Fruit fly (Drosophila melanogaster) whole organism, embryonic: ENCODE measurements around the gene Set2.

ENCODE experiments used
- B-H1 ChIP-seq: fragments of 200-800 bp; sonication (Bioruptor generic); IDR thresholded peaks from 3 replicates; pipeline ENCODE4 v1.3.6; 2022; ENCODE audit warnings: missing biosample characterization, missing genetic modification characterization
- B-H2 ChIP-seq: fragments of 200-800 bp; sonication (Bioruptor generic); optimal IDR thresholded peaks from 2 replicates; lab custom pipeline; 2018; ENCODE audit warnings: missing biosample characterization, mild to moderate bottlenecking, missing genetic modification characterization
- Bgb ChIP-seq: fragments of 200-800 bp; sonication (Bioruptor generic); IDR thresholded peaks from 2 replicates; pipeline ENCODE4 v1.3.6; 2022; ENCODE audit warnings: missing biosample characterization, missing genetic modification characterization; ENCODE audit not compliant: partially characterized antibody
- Bteb2 ChIP-seq: fragments of 200-800 bp; sonication (Bioruptor generic); optimal IDR thresholded peaks from 2 replicates; lab custom pipeline; 2016; ENCODE audit warnings: missing biosample characterization, missing genetic modification characterization
- CG10209 ChIP-seq: fragments of 200-800 bp; sonication (Bioruptor generic); optimal IDR thresholded peaks from 3 replicates; lab custom pipeline; 2017; ENCODE audit warnings: missing biosample characterization, mild to moderate bottlenecking, missing genetic modification characterization, missing genetic modification reagents
- CG10654 ChIP-seq: fragments of 200-800 bp; sonication (Bioruptor generic); optimal IDR thresholded peaks from 2 replicates; lab custom pipeline; 2016; ENCODE audit warnings: missing biosample characterization, missing genetic modification characterization
- CG10959 ChIP-seq: fragments of 200-800 bp; sonication (Bioruptor generic); IDR thresholded peaks from 2 replicates; pipeline ENCODE4 v1.3.6; 2022; ENCODE audit warnings: missing biosample characterization, missing genetic modification characterization
- CG11560 ChIP-seq: fragments of 200-800 bp; sonication (Bioruptor generic); IDR thresholded peaks from 3 replicates; pipeline ENCODE4 v1.3.6; 2022; ENCODE audit warnings: missing biosample characterization, missing genetic modification characterization
- CG11696 ChIP-seq: fragments of 200-800 bp; sonication (Bioruptor generic); IDR thresholded peaks from 2 replicates; pipeline ENCODE4 v1.3.6; 2022; ENCODE audit warnings: missing biosample characterization, missing genetic modification characterization
- CG12391 ChIP-seq: fragments of 200-800 bp; sonication (Bioruptor generic); optimal IDR thresholded peaks from 3 replicates; lab custom pipeline; 2018; ENCODE audit warnings: missing biosample characterization, mild to moderate bottlenecking, missing genetic modification characterization, moderate library complexity
- CG12744 ChIP-seq: fragments of 200-800 bp; sonication (Bioruptor generic); optimal IDR thresholded peaks from 2 replicates; lab custom pipeline; 2016; ENCODE audit warnings: missing biosample characterization, missing genetic modification characterization
- CG13287 ChIP-seq: fragments of 200-800 bp; sonication (Bioruptor generic); IDR thresholded peaks from 2 replicates; pipeline ENCODE4 v1.3.6; 2022; ENCODE audit warnings: missing biosample characterization, missing genetic modification characterization; ENCODE audit not compliant: partially characterized antibody
- CG13296 ChIP-seq: fragments of 200-800 bp; sonication (Bioruptor generic); optimal IDR thresholded peaks from 3 replicates; lab custom pipeline; 2018; ENCODE audit warnings: missing biosample characterization, mild to moderate bottlenecking, missing genetic modification characterization
- CG14050 ChIP-seq: fragments of 200-800 bp; sonication (Bioruptor generic); IDR thresholded peaks from 3 replicates; pipeline ENCODE4 v1.3.6; 2022; ENCODE audit warnings: missing biosample characterization, missing genetic modification characterization
- CG14710 ChIP-seq: fragments of 200-800 bp; sonication (Bioruptor generic); optimal IDR thresholded peaks from 3 replicates; lab custom pipeline; 2019; ENCODE audit warnings: missing biosample characterization, mild to moderate bottlenecking, missing genetic modification characterization, moderate library complexity
- CG17186 ChIP-seq: fragments of 200-800 bp; sonication (Bioruptor generic); optimal IDR thresholded peaks from 3 replicates; lab custom pipeline; 2017; ENCODE audit warnings: missing biosample characterization, missing genetic modification reagents, missing genetic modification characterization
- CG17568 ChIP-seq: fragments of 200-800 bp; sonication (Bioruptor generic); optimal IDR thresholded peaks from 2 replicates; lab custom pipeline; 2018; ENCODE audit warnings: missing biosample characterization, mild to moderate bottlenecking, missing genetic modification characterization, moderate library complexity
- CG30431 ChIP-seq: fragments of 200-800 bp; sonication (Bioruptor generic); optimal IDR thresholded peaks from 2 replicates; lab custom pipeline; 2017; ENCODE audit warnings: missing biosample characterization, missing genetic modification characterization
- CG4360 ChIP-seq: fragments of 200-800 bp; sonication (Bioruptor generic); IDR thresholded peaks from 2 replicates; pipeline ENCODE4 v1.3.6; 2022; ENCODE audit warnings: missing biosample characterization, missing genetic modification characterization
- CG8924 ChIP-seq: fragments of 200-800 bp; optimal IDR thresholded peaks from 3 replicates; lab custom pipeline; 2019; ENCODE audit warnings: missing biosample characterization, mild to moderate bottlenecking, missing genetic modification characterization, moderate library complexity
- CG9817 ChIP-seq: fragments of 200-800 bp; sonication (Bioruptor generic); optimal IDR thresholded peaks from 2 replicates; lab custom pipeline; 2018; ENCODE audit warnings: missing biosample characterization, mild to moderate bottlenecking, missing genetic modification characterization, moderate library complexity
- Dp ChIP-seq: fragments of 200-800 bp; sonication (Bioruptor generic); optimal IDR thresholded peaks from 2 replicates; lab custom pipeline; 2018; ENCODE audit warnings: missing biosample characterization, mild to moderate bottlenecking, missing genetic modification characterization, moderate library complexity
- Hsf ChIP-seq: fragments of 200-800 bp; sonication (Bioruptor generic); optimal IDR thresholded peaks from 3 replicates; lab custom pipeline; 2016; ENCODE audit warnings: missing biosample characterization, missing genetic modification characterization
- NK7.1 ChIP-seq: fragments of 200-800 bp; sonication (Bioruptor generic); optimal IDR thresholded peaks from 3 replicates; lab custom pipeline; 2016; ENCODE audit warnings: missing biosample characterization, missing genetic modification characterization
- Optix ChIP-seq: fragments of 200-800 bp; sonication (Bioruptor generic); IDR thresholded peaks from 3 replicates; pipeline ENCODE4 v1.3.6; 2022; ENCODE audit warnings: missing biosample characterization, missing genetic modification characterization
- Six4 ChIP-seq: fragments of 200-800 bp; sonication (Bioruptor generic); optimal IDR thresholded peaks from 2 replicates; lab custom pipeline; 2016; ENCODE audit warnings: missing biosample characterization, missing genetic modification characterization
- TFAM ChIP-seq: fragments of 200-800 bp; sonication (Bioruptor generic); optimal IDR thresholded peaks from 2 replicates; lab custom pipeline; 2017; ENCODE audit warnings: missing biosample characterization, missing genetic modification characterization, inconsistent platforms
- Xrp1 ChIP-seq: fragments of 200-800 bp; sonication (Bioruptor generic); IDR thresholded peaks from 2 replicates; pipeline ENCODE4 v1.3.6; 2022; ENCODE audit warnings: missing biosample characterization, missing genetic modification characterization
- YL-1 ChIP-seq: fragments of 200-800 bp; sonication (Bioruptor generic); optimal IDR thresholded peaks from 3 replicates; lab custom pipeline; 2017; ENCODE audit warnings: missing biosample characterization, mild to moderate bottlenecking, missing genetic modification characterization
- bab2 ChIP-seq: fragments of 200-800 bp; sonication (Bioruptor generic); optimal IDR thresholded peaks from 2 replicates; lab custom pipeline; 2016; ENCODE audit warnings: missing biosample characterization, missing genetic modification characterization
- bbx ChIP-seq: fragments of 200-800 bp; sonication (Bioruptor generic); IDR thresholded peaks from 2 replicates; pipeline ENCODE4 v1.3.6; 2022; ENCODE audit warnings: missing biosample characterization, missing genetic modification characterization; ENCODE audit not compliant: partially characterized antibody
- chinmo ChIP-seq: fragments of 200-800 bp; sonication (Bioruptor generic); IDR thresholded peaks from 4 replicates; pipeline ENCODE4 v1.3.6; 2022; ENCODE audit warnings: missing biosample characterization, missing genetic modification characterization; ENCODE audit not compliant: partially characterized antibody
- corto ChIP-seq: fragments of 200-800 bp; sonication (Bioruptor generic); optimal IDR thresholded peaks from 2 replicates; lab custom pipeline; 2016; ENCODE audit warnings: missing biosample characterization, mild to moderate bottlenecking, missing genetic modification characterization, moderate library complexity
- crol ChIP-seq: fragments of 200-800 bp; sonication (Bioruptor generic); IDR thresholded peaks from 2 replicates; pipeline ENCODE4 v1.3.6; 2022; ENCODE audit warnings: missing biosample characterization, missing genetic modification characterization
- dm ChIP-seq: fragments of 200-800 bp; sonication (Bioruptor generic); optimal IDR thresholded peaks from 3 replicates; lab custom pipeline; 2016; ENCODE audit warnings: missing biosample characterization, missing genetic modification characterization
- eve ChIP-seq, 2 experiments: fragments of >200 bp; optimal IDR thresholded peaks; 2 replicates each; lab custom pipeline; 2017; ENCODE audit warnings: missing biosample characterization in 2 of 2, missing genetic modification characterization in 2 of 2
- fd102C ChIP-seq: fragments of 200-800 bp; sonication (Bioruptor generic); optimal IDR thresholded peaks from 2 replicates; lab custom pipeline; 2018; ENCODE audit warnings: missing biosample characterization, mild to moderate bottlenecking, missing genetic modification characterization, moderate library complexity
- klu ChIP-seq: fragments of 200-800 bp; sonication (Bioruptor generic); IDR thresholded peaks from 2 replicates; pipeline ENCODE4 v1.3.6; 2022; ENCODE audit warnings: missing biosample characterization, missing genetic modification characterization
- knrl ChIP-seq: fragments of 200-800 bp; sonication (Bioruptor generic); IDR thresholded peaks from 3 replicates; pipeline ENCODE4 v1.3.6; 2022; ENCODE audit warnings: missing biosample characterization, missing genetic modification characterization; ENCODE audit not compliant: partially characterized antibody
- lilli ChIP-seq: fragments of 200-800 bp; sonication (Bioruptor generic); optimal IDR thresholded peaks from 3 replicates; lab custom pipeline; 2016; ENCODE audit warnings: missing biosample characterization, missing genetic modification characterization
- oc ChIP-seq: fragments of 200-800 bp; sonication (Bioruptor generic); optimal IDR thresholded peaks from 2 replicates; lab custom pipeline; 2018; ENCODE audit warnings: missing biosample characterization, mild to moderate bottlenecking, missing genetic modification characterization, moderate library complexity
- odd ChIP-seq: fragments of 200-800 bp; sonication (Bioruptor generic); optimal IDR thresholded peaks from 2 replicates; lab custom pipeline; 2017; ENCODE audit warnings: missing biosample characterization, mild to moderate bottlenecking, missing genetic modification characterization
- org-1 ChIP-seq: fragments of 200-800 bp; sonication (Bioruptor generic); optimal IDR thresholded peaks from 2 replicates; lab custom pipeline; 2017; ENCODE audit warnings: missing biosample characterization, missing genetic modification characterization
- pita ChIP-seq: fragments of 200-800 bp; sonication (Bioruptor generic); optimal IDR thresholded peaks from 2 replicates; lab custom pipeline; 2017; ENCODE audit warnings: missing biosample characterization, mild to moderate bottlenecking, missing genetic modification characterization
- run ChIP-seq: fragments of 200-800 bp; sonication (Bioruptor generic); optimal IDR thresholded peaks from 3 replicates; lab custom pipeline; 2018; ENCODE audit warnings: missing biosample characterization, mild to moderate bottlenecking, missing genetic modification characterization
- sisA ChIP-seq: fragments of 200-800 bp; sonication (Bioruptor generic); IDR thresholded peaks from 2 replicates; pipeline ENCODE4 v1.3.6; 2022; ENCODE audit warnings: missing biosample characterization, missing genetic modification characterization
- sna ChIP-seq: fragments of 200-800 bp; sonication (Bioruptor generic); IDR thresholded peaks from 2 replicates; pipeline ENCODE4 v1.3.6; 2022; ENCODE audit warnings: missing biosample characterization, missing genetic modification characterization; ENCODE audit not compliant: partially characterized antibody
- vvl ChIP-seq: fragments of 200-800 bp; sonication (Bioruptor generic); IDR thresholded peaks from 2 replicates; pipeline ENCODE4 v1.3.6; 2022; ENCODE audit warnings: missing biosample characterization, missing genetic modification characterization
- wor ChIP-seq: fragments of 200-800 bp; sonication (Bioruptor generic); IDR thresholded peaks from 2 replicates; pipeline ENCODE4 v1.3.6; 2022; ENCODE audit warnings: missing biosample characterization, missing genetic modification characterization

Set2 gene

DNA sequence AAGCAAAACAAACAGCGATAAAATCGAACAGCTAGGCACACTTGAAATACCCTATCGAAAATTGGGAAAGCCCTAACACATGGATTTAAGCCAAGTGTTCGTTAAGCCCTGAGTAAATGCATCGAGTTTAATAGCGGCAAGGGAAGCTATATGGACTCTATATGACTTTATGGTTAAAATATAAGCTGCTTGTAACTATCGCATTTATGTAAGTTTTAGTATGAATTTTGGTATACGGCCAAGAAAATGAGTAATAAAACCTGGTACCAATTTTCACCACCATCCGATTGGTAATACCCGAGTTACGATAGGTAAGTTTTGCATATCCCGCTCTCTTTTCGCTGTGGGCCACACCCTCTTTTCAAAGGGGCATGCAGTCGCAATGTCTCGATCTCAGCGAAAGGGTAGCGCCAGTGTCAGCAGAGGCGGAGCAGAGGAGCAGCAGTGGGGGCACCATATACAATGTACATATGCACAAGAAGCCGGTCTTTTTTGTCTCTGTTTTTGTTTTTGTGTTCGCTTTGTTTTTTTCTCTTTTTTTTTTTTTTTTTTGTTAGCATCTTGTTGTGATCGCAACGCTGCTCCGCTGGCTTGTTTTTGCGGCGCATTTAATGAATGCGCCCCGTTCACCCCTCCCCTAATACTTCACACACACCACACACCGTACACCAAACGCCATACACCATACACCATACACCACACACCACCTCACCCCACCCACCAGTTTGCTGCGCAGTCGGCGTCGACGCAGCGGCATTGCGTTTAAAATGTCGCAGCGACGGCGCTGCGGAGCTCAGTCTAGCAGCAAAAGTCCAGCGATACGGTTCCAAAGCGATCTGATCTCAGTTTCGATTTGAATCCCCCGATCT, 8.8 kb upstream of the Set2 start, which contains the start of gene GstT4 (continued):
- TF ChIP-seq CG12744 (GFP tag; lab: Kevin White, UChicago) (peak; percentile 28), CG12391 (tag; lab: Kevin White, UChicago) (no peak), bbx (GFP tag; lab: Robert Waterston, UW) (peak; percentile 30; the same call in 1 of the 2 replicates), TFAM (GFP tag; lab: Kevin White, UChicago) (no peak), CG11696 (GFP tag; lab: Robert Waterston, UW) (no peak), B-H2 (GFP tag; lab: Kevin White, UChicago) (no peak), org-1 (GFP tag; lab: Kevin White, UChicago) (peak; percentile 53), run (no peak), dm (GFP tag; lab: Kevin White, UChicago) (peak; percentile 37), CG10959 (GFP tag; lab: Robert Waterston, UW) (no peak), eve (GFP tag; optimal IDR thresholded peaks at IDR 0.05; lab: Kevin White, UChicago) (no peak), sna (GFP tag; lab: Robert Waterston, UW) (no peak), bab2 (GFP tag; lab: Kevin White, UChicago) (peak; percentile 0), Six4 (GFP tag; lab: Kevin White, UChicago) (no peak), Bteb2 (GFP tag; lab: Kevin White, UChicago) (no peak), CG30431 (GFP tag; lab: Kevin White, UChicago) (peak; percentile 3), fd102C (no peak), pita (no peak), CG17568 (GFP tag; lab: Kevin White, UChicago) (no peak), CG14050 (GFP tag; lab: Robert Waterston, UW) (peak; percentile 41; the same call in 2 of the 3 replicates), NK7.1 (GFP tag; lab: Kevin White, UChicago) (no peak), YL-1 (no peak), B-H1 (GFP tag; lab: Robert Waterston, UW) (no peak), CG4360 (GFP tag; lab: Robert Waterston, UW) (0 out of 2 replicates have a peak, but pooled peaks have one; percentile 13), Dp (GFP tag; lab: Kevin White, UChicago) (no peak), wor (GFP tag; lab: Robert Waterston, UW) (no peak), CG17186 (GFP tag; lab: Kevin White, UChicago) (no peak), CG9817 (tag; lab: Kevin White, UChicago) (no peak), CG8924 (tag; lab: Kevin White, UChicago) (peak; percentile 54), odd (GFP tag; lab: Kevin White, UChicago) (peak; percentile 29), Optix (GFP tag; lab: Robert Waterston, UW) (0 out of 3 replicates have a peak, but pooled peaks have one; percentile 5), crol (GFP tag; lab: Robert Waterston, UW) (peak; percentile 86), CG14710 (peak; percentile 31), klu (GFP tag; lab: Robert Waterston, UW) (no peak), CG13296 (GFP tag; lab: Kevin White, UChicago) (no peak), chinmo (GFP tag; lab: Robert Waterston, UW) (peak; percentile 100), corto (GFP tag; lab: Kevin White, UChicago) (peak; percentile 72), Bgb (GFP tag; lab: Robert Waterston, UW) (0 out of 2 replicates have a peak, but pooled peaks have one; percentile 14), CG11560 (tag; lab: Robert Waterston, UW) (0 out of 3 replicates have a peak, but pooled peaks have one; percentile 26), CG13287 (GFP tag; lab: Robert Waterston, UW) (no peak), sisA (GFP tag; lab: Robert Waterston, UW) (peak; percentile 57), Xrp1 (GFP tag; lab: Robert Waterston, UW) (peak; percentile 60), CG10654 (GFP tag; lab: Kevin White, UChicago) (peak; percentile 40), Hsf (GFP tag; lab: Kevin White, UChicago) (peak; percentile 49), knrl (GFP tag; lab: Robert Waterston, UW) (no peak), lilli (peak; percentile 59), CG10209 (GFP tag; lab: Kevin White, UChicago) (no peak), oc (tag; lab: Kevin White, UChicago) (no peak), vvl (GFP tag; lab: Robert Waterston, UW) (peak; percentile 77)
